Worm (Caenorhabditis elegans): ENCODE data around the gene srg-54.

- TF ChIP-seq ama-1 (optimal IDR thresholded peaks at IDR 0.05) (no peak), elt-1 (tag; optimal IDR thresholded peaks at IDR 0.05) (no peak), lin-39 (tag; optimal IDR thresholded peaks at IDR 0.05) (no peak), nhr-11 (tag; optimal IDR thresholded peaks at IDR 0.05) (no peak), elt-2 (tag; optimal IDR thresholded peaks at IDR 0.05) (no peak), fos-1 (tag; optimal IDR thresholded peaks at IDR 0.05) (no peak), nhr-12 (tag; optimal IDR thresholded peaks at IDR 0.05) (no peak), nhr-77 (tag; optimal IDR thresholded peaks at IDR 0.05) (no peak), nhr-23 (tag; optimal IDR thresholded peaks at IDR 0.05) (no peak)
Observed at ce11 chrV:14954633-14955032, 30.6 kb upstream of the srg-54 start, which contains the start of gene C30G7.5.

Measured in whole organism, L3 larva.